Worm (Caenorhabditis elegans) whole organism, L4 larva: ENCODE results near the gene srv-3.

ENCODE experiments used
- ama-1 ChIP-seq: fragments of 150-350 bp; optimal IDR thresholded peaks from 2 replicates; lab custom pipeline; 2014; ENCODE audit warnings: inconsistent platforms, mixed read lengths
- ces-1 ChIP-seq: fragments of 150-350 bp; sonication (generic microtip); optimal IDR thresholded peaks from 4 replicates; lab custom pipeline; 2014; ENCODE audit warnings: missing biosample characterization, missing genetic modification reagents, missing genetic modification characterization
- fos-1 ChIP-seq: fragments of 150-350 bp; optimal IDR thresholded peaks from 2 replicates; lab custom pipeline; 2014; ENCODE audit warnings: missing biosample characterization, missing genetic modification characterization
- mxl-3 ChIP-seq: fragments of 200-800 bp; sonication (Bioruptor generic); optimal IDR thresholded peaks from 2 replicates; lab custom pipeline; 2018; ENCODE audit warnings: mild to moderate bottlenecking, missing genetic modification characterization, missing compliant biosample characterization
- tag-97 ChIP-seq: fragments of 200-800 bp; sonication (Bioruptor generic); IDR thresholded peaks from 2 replicates; pipeline ENCODE4 v1.3.6; 2022; ENCODE audit warnings: missing genetic modification characterization, missing compliant biosample characterization
- unc-130 ChIP-seq: sonication (generic microtip); optimal IDR thresholded peaks from 2 replicates; lab custom pipeline; 2016; ENCODE audit warnings: missing genetic modification reagents, missing genetic modification characterization, missing compliant biosample characterization

ce11 chrV:19751124-19751523, 42.4 kb upstream of the srv-3 start, which contains the start of gene clec-49:
- no peak for TF ChIP-seq fos-1 (tag; lab: Kevin White, UChicago)
- TF ChIP-seq tag-97 (GFP tag; lab: Robert Waterston, UW) = no peak
- no peak for TF ChIP-seq mxl-3 (GFP tag; lab: Kevin White, UChicago)
- TF ChIP-seq ama-1 (lab: Kevin White, UChicago) = no peak
- no peak for TF ChIP-seq unc-130 (GFP tag; lab: Kevin White, UChicago)
- TF ChIP-seq ces-1 (GFP tag; lab: Kevin White, UChicago) = no peak
